Worm (Caenorhabditis elegans) whole organism, L3 larva: ENCODE measurements around the gene hmt-1.

ENCODE experiments used
- R02D3.7 ChIP-seq: fragments of 150-350 bp; optimal IDR thresholded peaks from 2 replicates; lab custom pipeline; 2014; ENCODE audit warnings: missing biosample characterization, missing genetic modification characterization
- ZK546.5 ChIP-seq: sonication (generic microtip); optimal IDR thresholded peaks from 2 replicates; lab custom pipeline; 2017; ENCODE audit warnings: missing biosample characterization, missing genetic modification characterization
- ama-1 ChIP-seq: fragments of 150-350 bp; optimal IDR thresholded peaks from 2 replicates; lab custom pipeline; 2018
- ceh-16 ChIP-seq: sonication (generic microtip); optimal IDR thresholded peaks from 2 replicates; lab custom pipeline; 2017; ENCODE audit warnings: missing biosample characterization, missing genetic modification characterization
- ceh-28 ChIP-seq: fragments of 150-350 bp; optimal IDR thresholded peaks from 2 replicates; lab custom pipeline; 2014; ENCODE audit warnings: missing biosample characterization, missing genetic modification reagents, missing genetic modification characterization
- ceh-82 ChIP-seq: fragments of 150-350 bp; optimal IDR thresholded peaks from 2 replicates; lab custom pipeline; 2014; ENCODE audit warnings: missing biosample characterization, missing genetic modification characterization
- egl-27 ChIP-seq: sonication (generic microtip); optimal IDR thresholded peaks from 4 replicates; lab custom pipeline; 2017; ENCODE audit warnings: missing biosample characterization, missing genetic modification reagents, missing genetic modification characterization
- egl-5 ChIP-seq: fragments of 150-350 bp; optimal IDR thresholded peaks from 2 replicates; lab custom pipeline; 2017; ENCODE audit warnings: missing biosample characterization, missing genetic modification reagents, missing genetic modification characterization, inconsistent platforms
- elt-1 ChIP-seq: fragments of 150-350 bp; optimal IDR thresholded peaks from 2 replicates; lab custom pipeline; 2014; ENCODE audit warnings: missing biosample characterization, missing genetic modification characterization
- elt-2 ChIP-seq: sonication (generic microtip); optimal IDR thresholded peaks from 2 replicates; lab custom pipeline; 2016; ENCODE audit warnings: missing genetic modification reagents, mild to moderate bottlenecking, missing genetic modification characterization, missing compliant biosample characterization
- elt-3 ChIP-seq, 3 experiments: fragments of 150-350 bp in 1 of 3; sonication (generic microtip) in 2 of 3; optimal IDR thresholded peaks; 2 replicates in 2 of 3; 4 replicates in 1 of 3; lab custom pipeline; 2014 to 2017; ENCODE audit warnings: missing biosample characterization in 3 of 3, missing genetic modification characterization in 3 of 3
- eor-1 ChIP-seq, 2 experiments: fragments of 150-350 bp; optimal IDR thresholded peaks; 2 replicates each; lab custom pipeline; 2014 to 2018; ENCODE audit warnings: missing biosample characterization in 2 of 2, missing genetic modification characterization in 2 of 2
- fkh-10 ChIP-seq: sonication (generic microtip); optimal IDR thresholded peaks from 2 replicates; lab custom pipeline; 2017; ENCODE audit warnings: missing biosample characterization, missing genetic modification reagents, missing genetic modification characterization
- fkh-2 ChIP-seq: fragments of 150-350 bp; optimal IDR thresholded peaks from 2 replicates; lab custom pipeline; 2014; ENCODE audit warnings: missing biosample characterization, missing genetic modification reagents, missing genetic modification characterization
- fos-1 ChIP-seq: fragments of 150-350 bp; optimal IDR thresholded peaks from 2 replicates; lab custom pipeline; 2014; ENCODE audit warnings: missing biosample characterization, missing genetic modification characterization
- hmg-11 ChIP-seq: sonication (generic microtip); optimal IDR thresholded peaks from 2 replicates; lab custom pipeline; 2016; ENCODE audit warnings: missing genetic modification characterization, missing compliant biosample characterization
- jun-1 ChIP-seq: fragments of 150-350 bp; optimal IDR thresholded peaks from 2 replicates; lab custom pipeline; 2014; ENCODE audit warnings: missing biosample characterization, missing genetic modification reagents, missing genetic modification characterization
- lin-15B ChIP-seq: fragments of 150-350 bp; optimal IDR thresholded peaks from 2 replicates; lab custom pipeline; 2014; ENCODE audit warnings: missing biosample characterization, missing genetic modification characterization
- lin-39 ChIP-seq: fragments of 150-350 bp; optimal IDR thresholded peaks from 2 replicates; lab custom pipeline; 2018; ENCODE audit warnings: missing biosample characterization, missing genetic modification reagents, missing genetic modification characterization
- mdl-1 ChIP-seq: fragments of 150-350 bp; optimal IDR thresholded peaks from 2 replicates; lab custom pipeline; 2014; ENCODE audit warnings: missing biosample characterization, missing genetic modification characterization
- mml-1 ChIP-seq: fragments of 150-350 bp; sonication (generic microtip); optimal IDR thresholded peaks from 3 replicates; lab custom pipeline; 2014; ENCODE audit warnings: missing biosample characterization, missing genetic modification characterization
- nfya-1 ChIP-seq: sonication (generic microtip); optimal IDR thresholded peaks from 2 replicates; lab custom pipeline; 2017; ENCODE audit warnings: missing genetic modification characterization, mild to moderate bottlenecking, missing compliant biosample characterization, antibody characterized with exemption, moderate library complexity; ENCODE audit not compliant: insufficient read depth
- nhr-11 ChIP-seq: fragments of 150-350 bp; optimal IDR thresholded peaks from 2 replicates; lab custom pipeline; 2014; ENCODE audit warnings: missing biosample characterization, missing genetic modification characterization
- nhr-12 ChIP-seq: fragments of 150-350 bp; optimal IDR thresholded peaks from 2 replicates; lab custom pipeline; 2014; ENCODE audit warnings: missing biosample characterization, missing genetic modification characterization
- nhr-23 ChIP-seq: fragments of 150-350 bp; optimal IDR thresholded peaks from 2 replicates; lab custom pipeline; 2014; ENCODE audit warnings: missing biosample characterization, missing genetic modification reagents, missing genetic modification characterization
- nhr-237 ChIP-seq: fragments of 150-350 bp; optimal IDR thresholded peaks from 2 replicates; lab custom pipeline; 2014; ENCODE audit warnings: missing biosample characterization, missing genetic modification characterization
- nhr-25 ChIP-seq: sonication (generic microtip); optimal IDR thresholded peaks from 2 replicates; lab custom pipeline; 2017; ENCODE audit warnings: missing biosample characterization, missing genetic modification characterization
- nhr-28 ChIP-seq: fragments of 150-350 bp; optimal IDR thresholded peaks from 2 replicates; lab custom pipeline; 2014; ENCODE audit warnings: missing biosample characterization, missing genetic modification characterization
- nhr-43 ChIP-seq: sonication (generic microtip); optimal IDR thresholded peaks from 2 replicates; lab custom pipeline; 2016; ENCODE audit warnings: mild to moderate bottlenecking, missing genetic modification characterization, missing compliant biosample characterization; ENCODE audit not compliant: poor library complexity, severe bottlenecking
- nhr-67 ChIP-seq: fragments of 150-350 bp; optimal IDR thresholded peaks from 2 replicates; lab custom pipeline; 2014; ENCODE audit warnings: missing biosample characterization, missing genetic modification characterization
- nhr-76 ChIP-seq: fragments of 150-350 bp; sonication (generic microtip); optimal IDR thresholded peaks from 5 replicates; lab custom pipeline; 2014; ENCODE audit warnings: missing biosample characterization, missing genetic modification characterization
- nhr-77 ChIP-seq: fragments of 150-350 bp; optimal IDR thresholded peaks from 2 replicates; lab custom pipeline; 2014; ENCODE audit warnings: missing biosample characterization, missing genetic modification characterization
- pha-4 ChIP-seq: fragments of 150-350 bp; optimal IDR thresholded peaks from 2 replicates; lab custom pipeline; 2014; ENCODE audit warnings: missing biosample characterization, missing genetic modification reagents, missing genetic modification characterization
- pqm-1 ChIP-seq: fragments of 150-350 bp; optimal IDR thresholded peaks from 2 replicates; lab custom pipeline; 2017; ENCODE audit warnings: missing biosample characterization, missing genetic modification characterization, inconsistent platforms
- skn-1 ChIP-seq: fragments of 150-350 bp; optimal IDR thresholded peaks from 2 replicates; lab custom pipeline; 2014; ENCODE audit warnings: missing biosample characterization, missing genetic modification characterization
- snpc-4 ChIP-seq: fragments of 150-350 bp; optimal IDR thresholded peaks from 2 replicates; lab custom pipeline; 2014; ENCODE audit warnings: missing biosample characterization, missing genetic modification characterization
- tbx-2 ChIP-seq: sonication (generic microtip); optimal IDR thresholded peaks from 2 replicates; lab custom pipeline; 2016; ENCODE audit warnings: mild to moderate bottlenecking, missing genetic modification characterization, missing compliant biosample characterization
- unc-39 ChIP-seq: sonication (generic microtip); optimal IDR thresholded peaks from 4 replicates; lab custom pipeline; 2017; ENCODE audit warnings: missing biosample characterization, missing genetic modification characterization
- zag-1 ChIP-seq: fragments of 150-350 bp; optimal IDR thresholded peaks from 2 replicates; lab custom pipeline; 2014; ENCODE audit warnings: missing biosample characterization, missing genetic modification characterization
- ztf-11 ChIP-seq: fragments of 150-350 bp; optimal IDR thresholded peaks from 2 replicates; lab custom pipeline; 2014; ENCODE audit warnings: missing biosample characterization, missing genetic modification characterization

Gene hmt-1

ce11 chrIII:11099864-11100263, at the start of gene hmt-1:
TSS of gene hmt-1 (minus strand) at chrIII:11099964.
- TF ChIP-seq skn-1 (no peak), elt-2 (tag; lab: Kevin White, UChicago) (no peak), fkh-2 (tag; lab: Kevin White, UChicago) (no peak), nhr-11 (tag; lab: Kevin White, UChicago) (no peak), lin-15B (tag; lab: Kevin White, UChicago) (no peak), nhr-28 (tag; lab: Kevin White, UChicago) (no peak), eor-1 (tag; optimal IDR thresholded peaks at IDR 0.05; lab: Kevin White, UChicago) (no peak), elt-3 (tag; optimal IDR thresholded peaks at IDR 0.05; lab: Kevin White, UChicago) (no peak), tbx-2 (tag; lab: Kevin White, UChicago) (no peak), hmg-11 (tag; lab: Kevin White, UChicago) (no peak), R02D3.7 (tag; lab: Kevin White, UChicago) (no peak), nhr-67 (no peak), fos-1 (tag; lab: Kevin White, UChicago) (no peak), mdl-1 (tag; lab: Kevin White, UChicago) (no peak), nfya-1 (no peak)

- no peak for TF ChIP-seq unc-39 (tag; lab: Kevin White, UChicago)
- TF ChIP-seq nhr-77 (tag; lab: Kevin White, UChicago) = no peak
- TF ChIP-seq nhr-25 = no peak
- TF ChIP-seq lin-15B (tag; lab: Kevin White, UChicago) = no peak
- TF ChIP-seq nhr-76 (tag; lab: Kevin White, UChicago) = no peak
- TF ChIP-seq pqm-1 (tag; lab: Kevin White, UChicago) = no peak
- TF ChIP-seq ama-1 = no peak
- TF ChIP-seq nhr-237 (tag; lab: Kevin White, UChicago) = no peak
- no peak for TF ChIP-seq R02D3.7 (tag; lab: Kevin White, UChicago)
- no peak for TF ChIP-seq nhr-23 (tag; lab: Kevin White, UChicago)
- TF ChIP-seq egl-27 = no peak
These were observed 49.6 kb upstream of the hmt-1 start for ce11 chrIII:11149254-11149876.

ce11 chrIII:11142908-11143307, 43.1 kb upstream of the hmt-1 start:
- TF ChIP-seq nfya-1 = no peak
- no peak for TF ChIP-seq ceh-16
- no peak for TF ChIP-seq jun-1 (tag; lab: Kevin White, UChicago)
- TF ChIP-seq nhr-43 (tag; lab: Kevin White, UChicago) = no peak
- TF ChIP-seq mdl-1 (tag; lab: Kevin White, UChicago) = no peak
- no peak for TF ChIP-seq zag-1 (tag; lab: Kevin White, UChicago)
- TF ChIP-seq tbx-2 (tag; lab: Kevin White, UChicago) = no peak
- TF ChIP-seq nhr-67 = no peak
- TF ChIP-seq nhr-23 (tag; lab: Kevin White, UChicago) = no peak

ce11 chrIII:11141791-11142490, 42.2 kb upstream of the hmt-1 start, which contains the start of the genes Y47D3A.1 and pola-1:
TSS of gene Y47D3A.1 (minus strand) at chrIII:11141841.
TSS of gene pola-1 (plus strand) at chrIII:11142448.
- TF ChIP-seq egl-5 (tag; lab: Kevin White, UChicago) (peak; percentile 51), fkh-10 (peak; percentile 27), egl-27 (no peak), pqm-1 (tag; lab: Kevin White, UChicago) (peak; percentile 17), nhr-25 (peak; percentile 80), lin-39 (tag; lab: Kevin White, UChicago) (peak; percentile 45), nhr-77 (tag; lab: Kevin White, UChicago) (no peak), R02D3.7 (tag; lab: Kevin White, UChicago) (peak; percentile 39), snpc-4 (tag; lab: Kevin White, UChicago) (peak; percentile 53), nhr-67 (no peak), elt-2 (tag; lab: Kevin White, UChicago) (peak; percentile 52), nhr-237 (tag; lab: Kevin White, UChicago) (no peak), ceh-28 (tag; lab: Kevin White, UChicago) (peak; percentile 20), ztf-11 (tag; lab: Kevin White, UChicago) (no peak), fos-1 (tag; lab: Kevin White, UChicago) (no peak), nfya-1 (peak; percentile 82), nhr-23 (tag; lab: Kevin White, UChicago) (peak; percentile 89), nhr-12 (no peak), nhr-43 (tag; lab: Kevin White, UChicago) (peak; percentile 58), mml-1 (tag; lab: Kevin White, UChicago) (no peak), nhr-28 (tag; lab: Kevin White, UChicago) (no peak), jun-1 (tag; lab: Kevin White, UChicago) (peak; percentile 43), skn-1 (peak; percentile 67), pha-4 (peak; percentile 84), ceh-82 (no peak), mdl-1 (tag; lab: Kevin White, UChicago) (no peak), lin-15B (tag; lab: Kevin White, UChicago) (peak; percentile 93), elt-1 (tag; lab: Kevin White, UChicago) (no peak), ceh-16 (no peak), ZK546.5 (tag; lab: Kevin White, UChicago) (no peak), hmg-11 (tag; lab: Kevin White, UChicago) (peak; percentile 36)
